Worm (Caenorhabditis elegans): ENCODE measurements around the gene sym-2.

sym-2 gene

DNA sequence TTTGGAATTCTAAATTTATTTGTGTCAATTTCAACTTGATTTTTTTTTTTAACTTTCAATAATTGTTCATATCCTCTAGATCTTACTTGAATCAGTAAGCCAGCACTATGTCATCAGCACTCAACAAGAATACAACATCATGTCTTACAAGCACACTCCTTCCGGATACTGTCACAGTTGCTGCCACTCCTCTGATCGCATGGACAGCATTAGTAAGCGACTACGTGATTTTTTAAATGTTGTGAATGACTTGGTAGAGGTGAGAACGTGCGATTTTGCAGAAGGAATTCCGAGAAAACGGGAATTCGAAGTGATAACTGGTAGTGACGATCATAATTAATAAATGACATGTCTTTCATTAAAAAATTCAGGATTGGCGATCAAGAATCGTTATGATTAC, 30.3 kb downstream of the sym-2 start, which contains the start of gene oac-54:
Gene oac-54, plus strand, starts transcription at position 83 of the 400 bp plus-strand sequence.
- TF ChIP-seq aha-1 (tag) (peak; percentile 95), egl-27 (tag; optimal IDR thresholded peaks at IDR 0.05) (no peak), daf-16 (GFP tag; optimal IDR thresholded peaks at IDR 0.05) (no peak), daf-16 (tag; optimal IDR thresholded peaks at IDR 0.05) (no peak), tra-1 (GFP tag; IDR thresholded peaks at IDR 0.05) (no peak), D1046.2 (GFP tag; IDR thresholded peaks at IDR 0.05) (no peak), F44E2.7 (GFP tag; IDR thresholded peaks at IDR 0.05) (no peak), ceh-44 (GFP tag; IDR thresholded peaks at IDR 0.05) (no peak), vab-7 (GFP tag; IDR thresholded peaks at IDR 0.05) (no peak), hif-1 (tag; optimal IDR thresholded peaks at IDR 0.05) (peak; percentile 4 to 65), dmd-6 (GFP tag; IDR thresholded peaks at IDR 0.05) (peak; percentile 39), zfp-2 (tag; optimal IDR thresholded peaks at IDR 0.05) (no peak), ztf-11 (tag; optimal IDR thresholded peaks at IDR 0.05) (no peak), unc-39 (tag; optimal IDR thresholded peaks at IDR 0.05) (no peak), mdt-29 (GFP tag; IDR thresholded peaks at IDR 0.05) (no peak), madf-9 (GFP tag; conservative IDR thresholded peaks at IDR 0.05) (no peak), lir-3 (tag; optimal IDR thresholded peaks at IDR 0.05) (no peak), F26F4.8 (GFP tag; conservative IDR thresholded peaks at IDR 0.05) (no peak)

DNA sequence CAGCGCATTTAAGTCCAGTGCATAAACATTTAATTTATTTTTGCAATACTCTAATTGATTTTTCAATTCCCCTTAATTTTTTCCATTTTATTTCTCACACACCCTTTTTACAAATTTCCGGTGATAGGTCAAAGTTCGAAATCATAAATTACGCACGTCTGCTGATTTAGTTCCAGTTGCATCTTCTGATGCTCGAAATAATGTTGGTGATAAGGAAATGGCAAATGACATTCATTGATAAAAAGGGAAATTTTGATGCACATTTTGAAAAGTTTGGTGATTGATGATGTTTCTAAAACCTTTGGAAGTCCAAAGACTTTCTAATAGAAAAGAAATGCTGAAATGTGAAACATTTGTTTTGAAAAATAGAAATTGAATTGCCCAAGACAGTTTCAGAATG, 31.2 kb downstream of the sym-2 start:
- TF ChIP-seq D1046.2 (GFP tag; IDR thresholded peaks at IDR 0.05): no peak
- no peak for TF ChIP-seq duxl-1 (tag; optimal IDR thresholded peaks at IDR 0.05; ENCODE audit: poor library complexity)
- TF ChIP-seq dmd-9 (GFP tag; IDR thresholded peaks at IDR 0.05): no peak
- TF ChIP-seq jun-1 (tag; optimal IDR thresholded peaks at IDR 0.05): no peak
- TF ChIP-seq nhr-102 (tag; optimal IDR thresholded peaks at IDR 0.05): no peak
- no peak for TF ChIP-seq snpc-1.2 (GFP tag; IDR thresholded peaks at IDR 0.05)
- no peak for TF ChIP-seq Y48G9A.11 (GFP tag; IDR thresholded peaks at IDR 0.05)
- no peak for TF ChIP-seq daf-8 (GFP tag; IDR thresholded peaks at IDR 0.05)
- TF ChIP-seq madf-5 (GFP tag; IDR thresholded peaks at IDR 0.05): no peak
- TF ChIP-seq egl-27 (tag; optimal IDR thresholded peaks at IDR 0.05): no peak
- peak; percentile 52 for TF ChIP-seq hlh-11 (tag; optimal IDR thresholded peaks at IDR 0.05)
- no peak for TF ChIP-seq ZK546.5 (tag; optimal IDR thresholded peaks at IDR 0.05)
- TF ChIP-seq mep-1 (tag; optimal IDR thresholded peaks at IDR 0.05): peak; percentile 6
- no peak for TF ChIP-seq arid-1 (GFP tag; conservative IDR thresholded peaks at IDR 0.05)
- no peak for TF ChIP-seq set-16 (GFP tag; IDR thresholded peaks at IDR 0.05)
- peak; percentile 53 for TF ChIP-seq nhr-28 (tag; optimal IDR thresholded peaks at IDR 0.05)
- TF ChIP-seq nhr-237 (tag; optimal IDR thresholded peaks at IDR 0.05): no peak
- TF ChIP-seq ama-1 (optimal IDR thresholded peaks at IDR 0.05): no peak
- no peak for TF ChIP-seq lin-15B (tag; optimal IDR thresholded peaks at IDR 0.05)
- TF ChIP-seq spr-1 (tag; optimal IDR thresholded peaks at IDR 0.05): no peak
- no peak for TF ChIP-seq T26A8.4 (GFP tag; IDR thresholded peaks at IDR 0.05)
- no peak for TF ChIP-seq F26F4.8 (GFP tag; conservative IDR thresholded peaks at IDR 0.05)
- no peak for TF ChIP-seq zfp-2 (tag; optimal IDR thresholded peaks at IDR 0.05)
- TF ChIP-seq F10B5.3 (tag; optimal IDR thresholded peaks at IDR 0.05): no peak
- TF ChIP-seq rbr-2 (tag; optimal IDR thresholded peaks at IDR 0.05): no peak
- TF ChIP-seq F37D6.2 (tag; optimal IDR thresholded peaks at IDR 0.05): no peak
- TF ChIP-seq Y105C5A.15 (GFP tag; IDR thresholded peaks at IDR 0.05): no peak
- TF ChIP-seq nhr-76 (tag; optimal IDR thresholded peaks at IDR 0.05): no peak
- TF ChIP-seq mdt-29 (GFP tag; IDR thresholded peaks at IDR 0.05): no peak
- TF ChIP-seq tra-1 (GFP tag; IDR thresholded peaks at IDR 0.05): no peak
- TF ChIP-seq lsy-2 (tag; optimal IDR thresholded peaks at IDR 0.05): peak in 1 of 2 experiments; percentile 22
- peak; percentile 75 for TF ChIP-seq dve-1 (tag; optimal IDR thresholded peaks at IDR 0.05; ENCODE audit: insufficient read depth)
- peak; percentile 6 for TF ChIP-seq nhr-6 (tag; optimal IDR thresholded peaks at IDR 0.05)
- no peak for TF ChIP-seq mes-2 (tag; optimal IDR thresholded peaks at IDR 0.05; ENCODE audit: poor library complexity, severe bottlenecking)
- no peak for TF ChIP-seq Y5F2A.4 (GFP tag; optimal IDR thresholded peaks at IDR 0.05)
- TF ChIP-seq saeg-2 (GFP tag; IDR thresholded peaks at IDR 0.05): no peak
- no peak for TF ChIP-seq ceh-44 (GFP tag; IDR thresholded peaks at IDR 0.05)
- peak; percentile 96 for TF ChIP-seq pqm-1 (tag; optimal IDR thresholded peaks at IDR 0.05)
- peak; percentile 86 for TF ChIP-seq ztf-7 (tag; optimal IDR thresholded peaks at IDR 0.05)
- no peak for TF ChIP-seq skn-1 (tag; optimal IDR thresholded peaks at IDR 0.05)
